Worm (Caenorhabditis elegans) whole organism, late embryonic: ENCODE measurements around the gene nhr-261.

Source experiments
- C08G9.2 ChIP-seq: sonication (generic microtip); optimal IDR thresholded peaks from 2 replicates; lab custom pipeline; 2016; ENCODE audit warnings: mild to moderate bottlenecking, missing genetic modification characterization, moderate library complexity, missing compliant biosample characterization
- C38D4.7 ChIP-seq: fragments of 200-800 bp; sonication (Bioruptor generic); optimal IDR thresholded peaks from 2 replicates; lab custom pipeline; 2018; ENCODE audit warnings: mild to moderate bottlenecking, missing genetic modification characterization, moderate library complexity, missing compliant biosample characterization
- K02D7.2 ChIP-seq: sonication (generic microtip); optimal IDR thresholded peaks from 2 replicates; lab custom pipeline; 2017; ENCODE audit warnings: mild to moderate bottlenecking, missing genetic modification characterization, missing compliant biosample characterization
- T23F11.4 ChIP-seq: fragments of 200-800 bp; sonication (Bioruptor generic); optimal IDR thresholded peaks from 2 replicates; lab custom pipeline; 2018; ENCODE audit warnings: mild to moderate bottlenecking, missing genetic modification characterization, missing compliant biosample characterization
- Y22D7AL.16 ChIP-seq: sonication (generic microtip); optimal IDR thresholded peaks from 2 replicates; lab custom pipeline; 2016; ENCODE audit warnings: missing genetic modification characterization, missing compliant biosample characterization
- ceh-14 ChIP-seq: sonication (generic microtip); optimal IDR thresholded peaks from 2 replicates; lab custom pipeline; 2016; ENCODE audit warnings: missing genotype, missing genetic modification characterization, missing compliant biosample characterization
- ceh-18 ChIP-seq: sonication (generic microtip); optimal IDR thresholded peaks from 2 replicates; lab custom pipeline; 2016; ENCODE audit warnings: missing genetic modification characterization, missing compliant biosample characterization
- ceh-2 ChIP-seq: sonication (generic microtip); optimal IDR thresholded peaks from 2 replicates; lab custom pipeline; 2016; ENCODE audit warnings: missing genotype, missing genetic modification characterization, missing compliant biosample characterization
- ceh-22 ChIP-seq: sonication (generic microtip); optimal IDR thresholded peaks from 2 replicates; lab custom pipeline; 2017; ENCODE audit warnings: missing biosample characterization, missing genetic modification characterization
- ceh-24 ChIP-seq: sonication (generic microtip); optimal IDR thresholded peaks from 2 replicates; lab custom pipeline; 2016; ENCODE audit warnings: mild to moderate bottlenecking, missing genetic modification characterization, missing compliant biosample characterization
- ceh-31 ChIP-seq: sonication (generic microtip); optimal IDR thresholded peaks from 2 replicates; lab custom pipeline; 2016; ENCODE audit warnings: missing genetic modification characterization, missing compliant biosample characterization
- ceh-9 ChIP-seq: sonication (generic microtip); optimal IDR thresholded peaks from 2 replicates; lab custom pipeline; 2016; ENCODE audit warnings: mild to moderate bottlenecking, missing genetic modification characterization, inconsistent platforms, missing compliant biosample characterization
- dmd-4 ChIP-seq: sonication (generic microtip); optimal IDR thresholded peaks from 2 replicates; lab custom pipeline; 2016; ENCODE audit warnings: borderline replicate concordance, missing genetic modification characterization, missing compliant biosample characterization
- dve-1 ChIP-seq: sonication (generic microtip); optimal IDR thresholded peaks from 2 replicates; lab custom pipeline; 2017; ENCODE audit warnings: antibody characterized with exemption, mild to moderate bottlenecking, missing genetic modification characterization, missing compliant biosample characterization
- elt-2 ChIP-seq: sonication (generic microtip); optimal IDR thresholded peaks from 2 replicates; lab custom pipeline; 2016; ENCODE audit warnings: missing genetic modification reagents, missing genetic modification characterization, missing compliant biosample characterization
- elt-4 ChIP-seq: sonication (generic microtip); optimal IDR thresholded peaks from 2 replicates; lab custom pipeline; 2016; ENCODE audit warnings: missing genetic modification characterization, missing compliant biosample characterization
- eyg-1 ChIP-seq: sonication (generic microtip); optimal IDR thresholded peaks from 2 replicates; lab custom pipeline; 2016; ENCODE audit warnings: missing genotype, missing genetic modification characterization, missing compliant biosample characterization
- fax-1 ChIP-seq: sonication (generic microtip); optimal IDR thresholded peaks from 2 replicates; lab custom pipeline; 2016; ENCODE audit warnings: missing genotype, missing genetic modification characterization, missing compliant biosample characterization
- fkh-10 ChIP-seq: fragments of 150-350 bp; optimal IDR thresholded peaks from 2 replicates; lab custom pipeline; 2014; ENCODE audit warnings: missing biosample characterization, missing genetic modification reagents, missing genetic modification characterization
- gmeb-2 ChIP-seq: sonication (generic microtip); optimal IDR thresholded peaks from 2 replicates; lab custom pipeline; 2016; ENCODE audit warnings: missing genetic modification characterization, inconsistent platforms, missing compliant biosample characterization
- hlh-13 ChIP-seq: fragments of 200-800 bp; sonication (Bioruptor generic); optimal IDR thresholded peaks from 2 replicates; lab custom pipeline; 2018; ENCODE audit warnings: mild to moderate bottlenecking, missing genetic modification characterization, missing compliant biosample characterization
- hlh-30 ChIP-seq: sonication (generic microtip); optimal IDR thresholded peaks from 2 replicates; lab custom pipeline; 2017; ENCODE audit warnings: antibody characterized with exemption, missing genetic modification characterization, missing compliant biosample characterization; ENCODE audit not compliant: insufficient read depth
- hlh-8 ChIP-seq: sonication (generic microtip); optimal IDR thresholded peaks from 2 replicates; lab custom pipeline; 2016; ENCODE audit warnings: missing genotype, missing genetic modification characterization, missing compliant biosample characterization
- mec-3 ChIP-seq: sonication (generic microtip); optimal IDR thresholded peaks from 2 replicates; lab custom pipeline; 2016; ENCODE audit warnings: borderline replicate concordance, missing genetic modification characterization, missing compliant biosample characterization
- nhr-232 ChIP-seq: sonication (generic microtip); optimal IDR thresholded peaks from 2 replicates; lab custom pipeline; 2016; ENCODE audit warnings: missing genetic modification characterization, missing compliant biosample characterization
- npax-4 ChIP-seq: sonication (generic microtip); optimal IDR thresholded peaks from 2 replicates; lab custom pipeline; 2016; ENCODE audit warnings: missing genetic modification characterization, missing compliant biosample characterization
- odd-2 ChIP-seq: sonication (generic microtip); optimal IDR thresholded peaks from 2 replicates; lab custom pipeline; 2017; ENCODE audit warnings: antibody characterized with exemption, mild to moderate bottlenecking, missing genetic modification characterization, missing compliant biosample characterization
- pag-3 ChIP-seq: sonication (generic microtip); optimal IDR thresholded peaks from 2 replicates; lab custom pipeline; 2016; ENCODE audit warnings: missing compliant biosample characterization, missing genetic modification characterization, borderline replicate concordance
- pat-9 ChIP-seq: fragments of 200-800 bp; sonication (Bioruptor generic); optimal IDR thresholded peaks from 2 replicates; lab custom pipeline; 2018; ENCODE audit warnings: mild to moderate bottlenecking, missing genetic modification characterization, moderate library complexity, missing compliant biosample characterization
- pqm-1 ChIP-seq: sonication (generic microtip); optimal IDR thresholded peaks from 2 replicates; lab custom pipeline; 2016; ENCODE audit warnings: missing genetic modification characterization, missing compliant biosample characterization
- pros-1 ChIP-seq: fragments of 150-350 bp; optimal IDR thresholded peaks from 2 replicates; lab custom pipeline; 2014; ENCODE audit warnings: missing biosample characterization, missing genetic modification reagents, missing genetic modification characterization
- ref-2 ChIP-seq: sonication (generic microtip); optimal IDR thresholded peaks from 2 replicates; lab custom pipeline; 2016; ENCODE audit warnings: missing genetic modification characterization, missing compliant biosample characterization
- rnt-1 ChIP-seq: sonication (generic microtip); optimal IDR thresholded peaks from 2 replicates; lab custom pipeline; 2016; ENCODE audit warnings: missing genetic modification characterization, missing compliant biosample characterization
- sox-2 ChIP-seq: fragments of 200-800 bp; sonication (Bioruptor generic); IDR thresholded peaks from 2 replicates; pipeline ENCODE4 v1.3.6; 2022; ENCODE audit warnings: missing genetic modification reagents, missing genetic modification characterization, missing compliant biosample characterization
- tbx-2 ChIP-seq: sonication (generic microtip); optimal IDR thresholded peaks from 2 replicates; lab custom pipeline; 2016; ENCODE audit warnings: missing genetic modification characterization, missing compliant biosample characterization
- tbx-7 ChIP-seq: sonication (generic microtip); optimal IDR thresholded peaks from 2 replicates; lab custom pipeline; 2016; ENCODE audit warnings: missing genotype, missing genetic modification characterization, missing compliant biosample characterization
- ttx-3 ChIP-seq: sonication (generic microtip); optimal IDR thresholded peaks from 2 replicates; lab custom pipeline; 2016; ENCODE audit warnings: missing genetic modification reagents, missing genetic modification characterization, missing compliant biosample characterization
- unc-86 ChIP-seq: sonication (generic microtip); optimal IDR thresholded peaks from 2 replicates; lab custom pipeline; 2016; ENCODE audit warnings: missing genetic modification characterization, missing compliant biosample characterization
- zip-5 ChIP-seq: sonication (generic microtip); optimal IDR thresholded peaks from 2 replicates; lab custom pipeline; 2016; ENCODE audit warnings: missing genetic modification characterization, missing compliant biosample characterization

nhr-261 gene

ce11 chrII:3894755-3895154 lies 30.2 kb upstream of the nhr-261 start, which contains the start of gene F53C3.7:
Gene F53C3.7 (plus strand): TSS chrII:3895055.
- TF ChIP-seq elt-2 (no peak), tbx-2 (no peak), T23F11.4 (no peak), C08G9.2 (tag; lab: Kevin White, UChicago) (no peak), fax-1 (no peak), zip-5 (tag; lab: Kevin White, UChicago) (no peak), nhr-232 (no peak)

- TF ChIP-seq rnt-1 (tag; lab: Kevin White, UChicago), result no peak
- TF ChIP-seq npax-4 (tag; lab: Kevin White, UChicago), result no peak
- TF ChIP-seq ceh-31 (tag; lab: Kevin White, UChicago), result no peak
- no peak for TF ChIP-seq ceh-2
- TF ChIP-seq ceh-24 (tag; lab: Kevin White, UChicago), result no peak
- no peak for TF ChIP-seq unc-86 (tag; lab: Kevin White, UChicago)
- TF ChIP-seq ceh-9 (tag; lab: Kevin White, UChicago), result no peak
- TF ChIP-seq ref-2 (tag; lab: Kevin White, UChicago), result no peak
- no peak for TF ChIP-seq ceh-22 (tag; lab: Kevin White, UChicago)
- no peak for TF ChIP-seq pqm-1
- no peak for TF ChIP-seq hlh-13 (GFP tag; lab: Kevin White, UChicago)
- TF ChIP-seq tbx-7, result no peak
- no peak for TF ChIP-seq elt-2
- no peak for TF ChIP-seq pat-9 (tag; lab: Kevin White, UChicago)
- TF ChIP-seq pros-1, result no peak
- TF ChIP-seq nhr-232, result no peak
- no peak for TF ChIP-seq hlh-30
- no peak for TF ChIP-seq zip-5 (tag; lab: Kevin White, UChicago)
- TF ChIP-seq hlh-8, result no peak
- TF ChIP-seq dmd-4, result no peak
- TF ChIP-seq, all 69 proteins: peak for 0
These were observed 29.4 kb upstream of the nhr-261 start for ce11 chrII:3893911-3894310.

ce11 chrII:3891124-3891523 lies 26.6 kb upstream of the nhr-261 start, which contains the start of gene F53C3.8:
Gene F53C3.8 (plus strand): TSS chrII:3891424.
- TF ChIP-seq mec-3 (tag; lab: Kevin White, UChicago) (no peak), zip-5 (tag; lab: Kevin White, UChicago) (no peak), dve-1 (tag; lab: Kevin White, UChicago) (no peak), tbx-2 (no peak), C38D4.7 (GFP tag; lab: Kevin White, UChicago) (no peak)

- TF ChIP-seq fax-1, result no peak
- TF ChIP-seq elt-4, result no peak
- TF ChIP-seq dve-1 (tag; lab: Kevin White, UChicago), result no peak
- no peak for TF ChIP-seq ceh-18 (tag; lab: Kevin White, UChicago)
- no peak for TF ChIP-seq ttx-3 (tag; lab: Kevin White, UChicago)
- no peak for TF ChIP-seq ceh-22 (tag; lab: Kevin White, UChicago)
- TF ChIP-seq C08G9.2 (tag; lab: Kevin White, UChicago), result no peak
- TF ChIP-seq eyg-1 (tag; lab: Kevin White, UChicago), result no peak
- no peak for TF ChIP-seq Y22D7AL.16 (tag; lab: Kevin White, UChicago)
These were observed 15.4 kb upstream of the nhr-261 start, which contains the start of gene nhr-166 for ce11 chrII:3879945-3880344. Gene nhr-166 (plus strand): TSS chrII:3880245.

ce11 chrII:3878330-3878729 lies 13.8 kb upstream of the nhr-261 start, which contains the start of gene srh-250:
Gene srh-250 (plus strand): TSS chrII:3878630.
- no peak for TF ChIP-seq ceh-22 (tag; lab: Kevin White, UChicago)
- no peak for TF ChIP-seq K02D7.2 (tag; lab: Kevin White, UChicago)
- TF ChIP-seq zip-5 (tag; lab: Kevin White, UChicago), result no peak
- no peak for TF ChIP-seq fkh-10 (GFP tag; lab: Kevin White, UChicago)
- no peak for TF ChIP-seq sox-2 (GFP tag; lab: Robert Waterston, UW)
- TF ChIP-seq ceh-14 (tag; lab: Kevin White, UChicago), result no peak
- TF ChIP-seq ceh-18 (tag; lab: Kevin White, UChicago), result no peak
- no peak for TF ChIP-seq eyg-1 (tag; lab: Kevin White, UChicago)
- no peak for TF ChIP-seq pag-3 (tag; lab: Kevin White, UChicago)
- TF ChIP-seq gmeb-2 (tag; lab: Kevin White, UChicago), result no peak
- no peak for TF ChIP-seq odd-2 (tag; lab: Kevin White, UChicago)
